Fruit fly (Drosophila melanogaster) whole organism, embryonic: ENCODE data around the gene Tti1.
A peak's percentile ranks its signal among the peaks of the same experiment; 100 is the strongest.

Experiments used
- ATbp ChIP-seq: fragments of 200-800 bp; sonication (Bioruptor generic); optimal IDR thresholded peaks from 2 replicates; lab custom pipeline; 2017; ENCODE audit warnings: missing biosample characterization, mild to moderate bottlenecking, missing genetic modification characterization, missing genetic modification reagents
- Ada2b ChIP-seq: fragments of 200-800 bp; sonication (Bioruptor generic); IDR thresholded peaks from 2 replicates; pipeline ENCODE4 v1.3.6; 2022; ENCODE audit warnings: missing biosample characterization, missing genetic modification characterization
- BEAF-32 ChIP-seq: fragments of 200-800 bp; sonication (Bioruptor generic); optimal IDR thresholded peaks from 3 replicates; lab custom pipeline; 2017; ENCODE audit warnings: missing biosample characterization, missing genetic modification characterization, mild to moderate bottlenecking, moderate library complexity, missing genetic modification reagents
- CG12104 ChIP-seq: fragments of 200-800 bp; sonication (Bioruptor generic); optimal IDR thresholded peaks from 3 replicates; lab custom pipeline; 2016; ENCODE audit warnings: missing biosample characterization, missing genetic modification characterization
- CG13894 ChIP-seq: fragments of 200-800 bp; sonication (Bioruptor generic); optimal IDR thresholded peaks from 3 replicates; lab custom pipeline; 2018; ENCODE audit warnings: missing biosample characterization, mild to moderate bottlenecking, missing genetic modification characterization, moderate library complexity
- CG15011 ChIP-seq: fragments of 200-800 bp; sonication (Bioruptor generic); optimal IDR thresholded peaks from 3 replicates; lab custom pipeline; 2018; ENCODE audit warnings: missing biosample characterization, mild to moderate bottlenecking, missing genetic modification characterization
- CG15479 ChIP-seq: fragments of 200-800 bp; sonication (Bioruptor generic); optimal IDR thresholded peaks from 3 replicates; lab custom pipeline; 2019; ENCODE audit warnings: missing biosample characterization, mild to moderate bottlenecking, missing genetic modification characterization, moderate library complexity
- CG15696 ChIP-seq: fragments of 200-800 bp; sonication (Bioruptor generic); optimal IDR thresholded peaks from 2 replicates; lab custom pipeline; 2019; ENCODE audit warnings: missing biosample characterization, mild to moderate bottlenecking, missing genetic modification characterization, moderate library complexity
- CG17568 ChIP-seq: fragments of 200-800 bp; sonication (Bioruptor generic); optimal IDR thresholded peaks from 2 replicates; lab custom pipeline; 2018; ENCODE audit warnings: missing biosample characterization, mild to moderate bottlenecking, missing genetic modification characterization, moderate library complexity
- CG17612 ChIP-seq: fragments of 200-800 bp; sonication (Bioruptor generic); IDR thresholded peaks from 2 replicates; pipeline ENCODE4 v1.3.6; 2022; ENCODE audit warnings: missing biosample characterization, missing genetic modification characterization
- CG18599 ChIP-seq: fragments of 200-800 bp; sonication (Bioruptor generic); optimal IDR thresholded peaks from 3 replicates; lab custom pipeline; 2017; ENCODE audit warnings: missing biosample characterization, missing genetic modification characterization, mild to moderate bottlenecking, moderate library complexity, missing genetic modification reagents
- CG2129 ChIP-seq: fragments of 200-800 bp; sonication (Bioruptor generic); IDR thresholded peaks from 2 replicates; pipeline ENCODE4 v1.3.6; 2022; ENCODE audit warnings: missing biosample characterization, missing genetic modification characterization; ENCODE audit not compliant: partially characterized antibody
- CG30020 ChIP-seq: fragments of 200-800 bp; optimal IDR thresholded peaks from 2 replicates; lab custom pipeline; 2019; ENCODE audit warnings: missing biosample characterization, mild to moderate bottlenecking, missing genetic modification characterization, moderate library complexity
- CG31441 ChIP-seq: fragments of 200-800 bp; sonication (Bioruptor generic); IDR thresholded peaks from 2 replicates; pipeline ENCODE4 v1.3.6; 2022; ENCODE audit warnings: missing biosample characterization, missing genetic modification characterization
- CG32532 ChIP-seq: fragments of 200-800 bp; sonication (Bioruptor generic); IDR thresholded peaks from 2 replicates; pipeline ENCODE4 v1.3.6; 2022; ENCODE audit warnings: missing biosample characterization, missing genetic modification characterization
- CG34422 ChIP-seq: fragments of 200-800 bp; sonication (Bioruptor generic); IDR thresholded peaks from 3 replicates; pipeline ENCODE4 v1.3.6; 2022; ENCODE audit warnings: missing biosample characterization, missing genetic modification characterization
- CG42726 ChIP-seq: fragments of 200-800 bp; sonication (Bioruptor generic); IDR thresholded peaks from 2 replicates; pipeline ENCODE4 v1.3.6; 2022; ENCODE audit warnings: missing biosample characterization, missing genetic modification characterization; ENCODE audit not compliant: partially characterized antibody
- CG4820 ChIP-seq: fragments of 200-800 bp; sonication (Bioruptor generic); optimal IDR thresholded peaks from 3 replicates; lab custom pipeline; 2016; ENCODE audit warnings: missing biosample characterization, missing genetic modification characterization
- CG6654 ChIP-seq: fragments of 200-800 bp; sonication (Bioruptor generic); optimal IDR thresholded peaks from 2 replicates; lab custom pipeline; 2017; ENCODE audit warnings: missing biosample characterization, mild to moderate bottlenecking, missing genetic modification characterization
- CG7372 ChIP-seq: fragments of 200-800 bp; sonication (Bioruptor generic); IDR thresholded peaks from 2 replicates; pipeline ENCODE4 v1.3.6; 2022; ENCODE audit warnings: missing biosample characterization, missing genetic modification characterization
- CG9609 ChIP-seq: fragments of 200-800 bp; sonication (Bioruptor generic); optimal IDR thresholded peaks from 3 replicates; lab custom pipeline; 2016; ENCODE audit warnings: missing biosample characterization, missing genetic modification characterization
- Chrac-16 ChIP-seq: fragments of 200-800 bp; sonication (Bioruptor generic); optimal IDR thresholded peaks from 3 replicates; lab custom pipeline; 2016; ENCODE audit warnings: missing biosample characterization, missing genetic modification characterization
- CoRest ChIP-seq: fragments of 200-800 bp; sonication (Bioruptor generic); optimal IDR thresholded peaks from 3 replicates; lab custom pipeline; 2018; ENCODE audit warnings: missing biosample characterization, mild to moderate bottlenecking, missing genetic modification characterization, moderate library complexity
- Dbx ChIP-seq: fragments of 200-800 bp; sonication (Bioruptor generic); IDR thresholded peaks from 3 replicates; pipeline ENCODE4 v1.3.6; 2022; ENCODE audit warnings: missing biosample characterization, missing genetic modification characterization
- E2f1 ChIP-seq: fragments of 200-800 bp; sonication (Bioruptor generic); IDR thresholded peaks from 2 replicates; pipeline ENCODE4 v1.3.6; 2022; ENCODE audit warnings: missing biosample characterization, missing genetic modification characterization
- Meics ChIP-seq: fragments of 200-800 bp; sonication (Bioruptor generic); optimal IDR thresholded peaks from 2 replicates; lab custom pipeline; 2017; ENCODE audit warnings: missing biosample characterization, mild to moderate bottlenecking, missing genetic modification characterization
- Side ChIP-seq: fragments of 200-800 bp; sonication (Bioruptor generic); optimal IDR thresholded peaks from 2 replicates; lab custom pipeline; 2016; ENCODE audit warnings: missing biosample characterization, missing genetic modification characterization
- ash1 ChIP-seq: fragments of 200-800 bp; sonication (Bioruptor generic); optimal IDR thresholded peaks from 2 replicates; lab custom pipeline; 2018; ENCODE audit warnings: missing biosample characterization, mild to moderate bottlenecking, missing genetic modification characterization
- bab2 ChIP-seq: fragments of 200-800 bp; sonication (Bioruptor generic); optimal IDR thresholded peaks from 2 replicates; lab custom pipeline; 2016; ENCODE audit warnings: missing biosample characterization, missing genetic modification characterization
- cg ChIP-seq: fragments of 200-800 bp; sonication (Bioruptor generic); optimal IDR thresholded peaks from 3 replicates; lab custom pipeline; 2019; ENCODE audit warnings: missing biosample characterization, mild to moderate bottlenecking, missing genetic modification characterization, moderate library complexity
- chinmo ChIP-seq: fragments of 200-800 bp; sonication (Bioruptor generic); IDR thresholded peaks from 4 replicates; pipeline ENCODE4 v1.3.6; 2022; ENCODE audit warnings: missing biosample characterization, missing genetic modification characterization; ENCODE audit not compliant: partially characterized antibody
- disco-r ChIP-seq: fragments of 200-800 bp; sonication (Bioruptor generic); optimal IDR thresholded peaks from 2 replicates; lab custom pipeline; 2016; ENCODE audit warnings: missing biosample characterization, missing genetic modification characterization
- exex ChIP-seq: fragments of 200-800 bp; sonication (Bioruptor generic); optimal IDR thresholded peaks from 4 replicates; lab custom pipeline; 2018; ENCODE audit warnings: missing biosample characterization, mild to moderate bottlenecking, missing genetic modification characterization, moderate library complexity
- jigr1 ChIP-seq: fragments of 200-800 bp; sonication (Bioruptor generic); IDR thresholded peaks from 3 replicates; pipeline ENCODE4 v1.3.6; 2022; ENCODE audit warnings: missing biosample characterization, missing genetic modification characterization
- lab ChIP-seq: fragments of 200-800 bp; sonication (Bioruptor generic); optimal IDR thresholded peaks from 3 replicates; lab custom pipeline; 2017; ENCODE audit warnings: missing biosample characterization, missing genetic modification characterization, mild to moderate bottlenecking, moderate library complexity, missing genetic modification reagents
- odd ChIP-seq: fragments of 200-800 bp; sonication (Bioruptor generic); optimal IDR thresholded peaks from 2 replicates; lab custom pipeline; 2017; ENCODE audit warnings: missing biosample characterization, mild to moderate bottlenecking, missing genetic modification characterization
- org-1 ChIP-seq: fragments of 200-800 bp; sonication (Bioruptor generic); optimal IDR thresholded peaks from 2 replicates; lab custom pipeline; 2017; ENCODE audit warnings: missing biosample characterization, missing genetic modification characterization
- pho ChIP-seq: fragments of 200-800 bp; sonication (Bioruptor generic); optimal IDR thresholded peaks from 2 replicates; lab custom pipeline; 2016; ENCODE audit warnings: missing biosample characterization, missing genetic modification characterization
- psq ChIP-seq: fragments of 200-800 bp; sonication (Bioruptor generic); optimal IDR thresholded peaks from 2 replicates; lab custom pipeline; 2017; ENCODE audit warnings: missing biosample characterization, missing genetic modification characterization
- ranshi ChIP-seq: fragments of 200-800 bp; sonication (Bioruptor generic); IDR thresholded peaks from 2 replicates; pipeline ENCODE4 v1.3.6; 2022; ENCODE audit warnings: missing biosample characterization, missing genetic modification characterization
- repo ChIP-seq: fragments of 200-800 bp; sonication (Bioruptor generic); optimal IDR thresholded peaks from 2 replicates; lab custom pipeline; 2016; ENCODE audit warnings: missing biosample characterization, missing genetic modification characterization
- ro ChIP-seq: fragments of 200-800 bp; sonication (Bioruptor generic); IDR thresholded peaks from 2 replicates; pipeline ENCODE4 v1.3.6; 2022; ENCODE audit warnings: missing biosample characterization, missing genetic modification characterization
- sens ChIP-seq: fragments of 200-800 bp; sonication (Bioruptor generic); peaks from one replicate; lab custom pipeline; 2016; ENCODE audit warnings: missing biosample characterization, missing genetic modification characterization
- sim ChIP-seq: fragments of 200-800 bp; sonication (Bioruptor generic); IDR thresholded peaks from 2 replicates; pipeline ENCODE4 v1.3.6; 2022; ENCODE audit warnings: missing biosample characterization, missing genetic modification characterization
- sisA ChIP-seq: fragments of 200-800 bp; sonication (Bioruptor generic); IDR thresholded peaks from 2 replicates; pipeline ENCODE4 v1.3.6; 2022; ENCODE audit warnings: missing biosample characterization, missing genetic modification characterization
- so ChIP-seq: fragments of 200-800 bp; sonication (Bioruptor generic); IDR thresholded peaks from 3 replicates; pipeline ENCODE4 v1.3.6; 2022; ENCODE audit warnings: missing biosample characterization, missing genetic modification characterization
- ssp ChIP-seq: fragments of 200-800 bp; sonication (Bioruptor generic); IDR thresholded peaks from 2 replicates; pipeline ENCODE4 v1.3.6; 2022; ENCODE audit warnings: missing biosample characterization, missing genetic modification characterization
- trem ChIP-seq: fragments of 200-800 bp; optimal IDR thresholded peaks from 3 replicates; lab custom pipeline; 2019; ENCODE audit warnings: missing biosample characterization, mild to moderate bottlenecking, missing genetic modification characterization, moderate library complexity
- unc-4 ChIP-seq: fragments of 200-800 bp; sonication (Bioruptor generic); IDR thresholded peaks from 2 replicates; pipeline ENCODE4 v1.3.6; 2022; ENCODE audit warnings: missing biosample characterization, missing genetic modification characterization; ENCODE audit not compliant: partially characterized antibody
- wek ChIP-seq: fragments of 200-800 bp; sonication (Bioruptor generic); optimal IDR thresholded peaks from 3 replicates; lab custom pipeline; 2018; ENCODE audit warnings: missing biosample characterization, mild to moderate bottlenecking, missing genetic modification characterization, moderate library complexity
- z ChIP-seq: fragments of 200-800 bp; sonication (Bioruptor generic); IDR thresholded peaks from 3 replicates; pipeline ENCODE4 v1.3.6; 2022; ENCODE audit warnings: missing biosample characterization, missing genetic modification characterization

The Tti1 gene

dm6 chr3R:9771519-9771972 lies 17.1 kb upstream of the Tti1 start, which contains the start of gene CG9471 (continued):
- TF ChIP-seq CG15696 (tag; lab: Kevin White, UChicago) (peak; percentile 76), CG12104 (peak; percentile 85), CG9609 (GFP tag; lab: Kevin White, UChicago) (peak; percentile 84), CG34422 (GFP tag; lab: Robert Waterston, UW) (peak; percentile 93), ATbp (GFP tag; lab: Kevin White, UChicago) (peak; percentile 88), Dbx (GFP tag; lab: Robert Waterston, UW) (peak; percentile 91), pho (GFP tag; lab: Kevin White, UChicago) (peak; percentile 87), Chrac-16 (GFP tag; lab: Kevin White, UChicago) (peak; percentile 92), CG2129 (GFP tag; lab: Robert Waterston, UW) (no peak), CoRest (tag; lab: Kevin White, UChicago) (peak; percentile 91), CG6654 (GFP tag; lab: Kevin White, UChicago) (peak; percentile 78), bab2 (GFP tag; lab: Kevin White, UChicago) (peak; percentile 87), CG32532 (GFP tag; lab: Robert Waterston, UW) (peak; percentile 94), Meics (GFP tag; lab: Kevin White, UChicago) (peak; percentile 93), z (GFP tag; lab: Robert Waterston, UW) (peak; percentile 32; the same call in 2 of the 3 replicates), CG31441 (GFP tag; lab: Robert Waterston, UW) (peak; percentile 95), sim (peak; percentile 73), CG15011 (GFP tag; lab: Kevin White, UChicago) (peak; percentile 86), CG15479 (GFP tag; lab: Kevin White, UChicago) (no peak), ro (peak; percentile 74), CG18599 (peak; percentile 94), Ada2b (GFP tag; lab: Robert Waterston, UW) (peak; percentile 93), ssp (peak; percentile 77), odd (peak; percentile 83), exex (tag; lab: Kevin White, UChicago) (peak; percentile 92), wek (GFP tag; lab: Kevin White, UChicago) (peak; percentile 73), unc-4 (GFP tag; lab: Robert Waterston, UW) (no peak), CG13894 (tag; lab: Kevin White, UChicago) (peak; percentile 87), sisA (peak; percentile 93), Side (GFP tag; lab: Kevin White, UChicago) (peak; percentile 88), jigr1 (peak; percentile 80; the same call in 2 of the 3 replicates), psq (GFP tag; lab: Kevin White, UChicago) (peak; percentile 57), E2f1 (GFP tag; lab: Robert Waterston, UW) (peak; percentile 91), BEAF-32 (GFP tag; lab: Kevin White, UChicago) (peak; percentile 37), org-1 (GFP tag; lab: Kevin White, UChicago) (peak; percentile 82), cg (GFP tag; lab: Kevin White, UChicago) (no peak), ash1 (GFP tag; lab: Kevin White, UChicago) (no peak), CG7372 (GFP tag; lab: Robert Waterston, UW) (peak; percentile 92), disco-r (GFP tag; lab: Kevin White, UChicago) (peak; percentile 43), CG42726 (GFP tag; lab: Robert Waterston, UW) (no peak), CG30020 (tag; lab: Kevin White, UChicago) (peak; percentile 51), CG17612 (GFP tag; lab: Robert Waterston, UW) (peak; percentile 78), repo (GFP tag; lab: Kevin White, UChicago) (peak; percentile 68), CG17568 (no peak), trem (tag; lab: Kevin White, UChicago) (peak; percentile 90), chinmo (GFP tag; lab: Robert Waterston, UW) (no peak), so (peak; percentile 84), lab (peak; percentile 96), ranshi (GFP tag; lab: Robert Waterston, UW) (peak; percentile 94), CG4820 (GFP tag; lab: Kevin White, UChicago) (peak; percentile 89), sens (GFP tag; lab: Kevin White, UChicago) (peak; percentile 98)
